Worm (Caenorhabditis elegans) whole organism, L3 larva: Measurements from ENCODE around the gene srt-44.

Experiments used
- ama-1 ChIP-seq: fragments of 150-350 bp; optimal IDR thresholded peaks from 2 replicates; lab custom pipeline; 2018
- ceh-82 ChIP-seq: fragments of 150-350 bp; optimal IDR thresholded peaks from 2 replicates; lab custom pipeline; 2014; ENCODE audit warnings: missing biosample characterization, missing genetic modification characterization
- daf-12 ChIP-seq: fragments of 150-350 bp; optimal IDR thresholded peaks from 2 replicates; lab custom pipeline; 2014; ENCODE audit warnings: missing biosample characterization, missing genetic modification reagents, missing genetic modification characterization
- lin-39 ChIP-seq: fragments of 150-350 bp; optimal IDR thresholded peaks from 2 replicates; lab custom pipeline; 2018; ENCODE audit warnings: missing biosample characterization, missing genetic modification reagents, missing genetic modification characterization
- mdl-1 ChIP-seq: fragments of 150-350 bp; optimal IDR thresholded peaks from 2 replicates; lab custom pipeline; 2014; ENCODE audit warnings: missing biosample characterization, missing genetic modification characterization
- nhr-11 ChIP-seq: fragments of 150-350 bp; optimal IDR thresholded peaks from 2 replicates; lab custom pipeline; 2014; ENCODE audit warnings: missing biosample characterization, missing genetic modification characterization
- skn-1 ChIP-seq: fragments of 150-350 bp; optimal IDR thresholded peaks from 2 replicates; lab custom pipeline; 2014; ENCODE audit warnings: missing biosample characterization, missing genetic modification characterization
- ztf-11 ChIP-seq: fragments of 150-350 bp; optimal IDR thresholded peaks from 2 replicates; lab custom pipeline; 2014; ENCODE audit warnings: missing biosample characterization, missing genetic modification characterization

DNA sequence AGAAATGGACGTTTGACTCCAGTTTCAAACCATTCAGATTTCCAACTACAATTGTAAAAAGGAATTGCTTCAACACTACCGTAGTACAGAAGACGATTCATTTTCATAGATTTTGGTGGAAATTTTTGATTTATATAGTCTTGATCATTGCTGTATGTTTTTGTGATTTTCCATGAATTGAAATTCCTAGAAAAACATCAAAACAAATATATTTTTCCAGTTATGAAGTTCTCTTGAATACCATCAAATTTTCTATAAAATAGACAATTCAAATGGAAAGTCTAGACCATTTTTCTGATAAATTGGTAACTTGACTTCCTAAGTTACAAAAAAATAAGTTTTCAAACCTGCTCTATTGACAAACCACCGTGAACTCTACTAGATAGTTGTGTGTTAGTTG lies 34.6 kb upstream of the srt-44 start, which contains the start of gene srt-48:
- no peak for TF ChIP-seq lin-39 (tag; lab: Kevin White, UChicago)
- TF ChIP-seq ama-1: no peak
- TF ChIP-seq skn-1 (tag; lab: Kevin White, UChicago): no peak
- TF ChIP-seq ztf-11 (tag; lab: Kevin White, UChicago): no peak
- TF ChIP-seq nhr-11 (tag; lab: Kevin White, UChicago): no peak
- TF ChIP-seq ceh-82 (tag; lab: Kevin White, UChicago): no peak
- no peak for TF ChIP-seq daf-12 (tag; lab: Kevin White, UChicago)
- TF ChIP-seq mdl-1 (tag; lab: Kevin White, UChicago): no peak
